Worm (Caenorhabditis elegans): ENCODE results near the gene B0432.10.

ce11 chrII:334828-335227 is 48.8 kb upstream of the B0432.10 start:
- TF ChIP-seq lin-39 (tag; optimal IDR thresholded peaks at IDR 0.05) (no peak), R02D3.7 (tag; optimal IDR thresholded peaks at IDR 0.05) (no peak), ama-1 (optimal IDR thresholded peaks at IDR 0.05) (no peak), nhr-12 (tag; optimal IDR thresholded peaks at IDR 0.05) (no peak), ZK546.5 (tag; optimal IDR thresholded peaks at IDR 0.05) (no peak), F13H6.1 (tag; optimal IDR thresholded peaks at IDR 0.05) (no peak), snpc-4 (tag; optimal IDR thresholded peaks at IDR 0.05) (no peak), ztf-11 (tag; optimal IDR thresholded peaks at IDR 0.05) (no peak), blmp-1 (tag; optimal IDR thresholded peaks at IDR 0.05; ENCODE audit: insufficient read depth) (no peak), mdl-1 (tag; optimal IDR thresholded peaks at IDR 0.05) (no peak), gmeb-1 (tag; optimal IDR thresholded peaks at IDR 0.05) (no peak), sma-3 (GFP tag; optimal IDR thresholded peaks at IDR 0.05) (no peak)

Data from whole organism, L2 larva.